Fruit fly (Drosophila melanogaster) whole organism, embryonic: ENCODE measurements around the gene Pgd.
A peak's percentile ranks its signal among the peaks of the same experiment; 100 is the strongest.

Experiments
- Atf6 ChIP-seq: fragments of 200-800 bp; sonication (Bioruptor generic); IDR thresholded peaks from 2 replicates; pipeline ENCODE4 v1.3.6; 2022; ENCODE audit warnings: missing biosample characterization, missing genetic modification characterization
- Bgb ChIP-seq: fragments of 200-800 bp; sonication (Bioruptor generic); IDR thresholded peaks from 2 replicates; pipeline ENCODE4 v1.3.6; 2022; ENCODE audit warnings: missing biosample characterization, missing genetic modification characterization; ENCODE audit not compliant: partially characterized antibody
- CG10654 ChIP-seq: fragments of 200-800 bp; sonication (Bioruptor generic); optimal IDR thresholded peaks from 2 replicates; lab custom pipeline; 2016; ENCODE audit warnings: missing biosample characterization, missing genetic modification characterization
- CG11560 ChIP-seq: fragments of 200-800 bp; sonication (Bioruptor generic); IDR thresholded peaks from 3 replicates; pipeline ENCODE4 v1.3.6; 2022; ENCODE audit warnings: missing biosample characterization, missing genetic modification characterization
- CG12942 ChIP-seq: fragments of 200-800 bp; sonication (Bioruptor generic); optimal IDR thresholded peaks from 3 replicates; lab custom pipeline; 2016; ENCODE audit warnings: missing biosample characterization, missing genetic modification characterization
- CG2116 ChIP-seq: fragments of 200-800 bp; sonication (Bioruptor generic); optimal IDR thresholded peaks from 3 replicates; lab custom pipeline; 2018; ENCODE audit warnings: missing biosample characterization, mild to moderate bottlenecking, missing genetic modification characterization
- CG2199 ChIP-seq: fragments of 200-800 bp; sonication (Bioruptor generic); IDR thresholded peaks from 3 replicates; pipeline ENCODE4 v1.3.6; 2022; ENCODE audit warnings: missing biosample characterization, missing genetic modification characterization
- CG4328 ChIP-seq: fragments of 200-800 bp; sonication (Bioruptor generic); optimal IDR thresholded peaks from 3 replicates; lab custom pipeline; 2017; ENCODE audit warnings: missing biosample characterization, missing genetic modification reagents, missing genetic modification characterization
- CG5953 ChIP-seq: fragments of 200-800 bp; sonication (Bioruptor generic); IDR thresholded peaks from 2 replicates; pipeline ENCODE4 v1.3.6; 2022; ENCODE audit warnings: missing biosample characterization, missing genetic modification characterization
- CG7786 ChIP-seq: fragments of 200-800 bp; sonication (Bioruptor generic); optimal IDR thresholded peaks from 2 replicates; lab custom pipeline; 2016; ENCODE audit warnings: missing biosample characterization, missing genetic modification characterization
- CG7928 ChIP-seq: fragments of 200-800 bp; sonication (Bioruptor generic); optimal IDR thresholded peaks from 2 replicates; lab custom pipeline; 2017; ENCODE audit warnings: missing biosample characterization, mild to moderate bottlenecking, missing genetic modification characterization
- CG7963 ChIP-seq: fragments of 200-800 bp; sonication (Bioruptor generic); IDR thresholded peaks from 3 replicates; pipeline ENCODE4 v1.3.6; 2022; ENCODE audit warnings: missing biosample characterization, missing genetic modification characterization; ENCODE audit not compliant: partially characterized antibody
- CG9876 ChIP-seq: fragments of 200-800 bp; sonication (Bioruptor generic); optimal IDR thresholded peaks from 2 replicates; lab custom pipeline; 2016; ENCODE audit warnings: missing biosample characterization, missing genetic modification characterization
- CoRest ChIP-seq: fragments of 200-800 bp; sonication (Bioruptor generic); optimal IDR thresholded peaks from 3 replicates; lab custom pipeline; 2018; ENCODE audit warnings: missing biosample characterization, mild to moderate bottlenecking, missing genetic modification characterization, moderate library complexity
- Dip3 ChIP-seq: fragments of 200-800 bp; sonication (Bioruptor generic); optimal IDR thresholded peaks from 3 replicates; lab custom pipeline; 2016; ENCODE audit warnings: missing biosample characterization, missing genetic modification characterization
- Drgx ChIP-seq: fragments of 200-800 bp; sonication (Bioruptor generic); IDR thresholded peaks from 2 replicates; pipeline ENCODE4 v1.3.6; 2022; ENCODE audit warnings: missing biosample characterization, missing genetic modification characterization
- GATAe ChIP-seq: fragments of 200-800 bp; sonication (Bioruptor generic); conservative IDR thresholded peaks from 2 replicates; pipeline ENCODE4 v1.3.6; 2022; ENCODE audit warnings: missing biosample characterization, missing genetic modification characterization
- HHEX ChIP-seq: fragments of 200-800 bp; sonication (Bioruptor generic); optimal IDR thresholded peaks from 3 replicates; lab custom pipeline; 2017; ENCODE audit warnings: missing biosample characterization, mild to moderate bottlenecking, missing genetic modification characterization, missing genetic modification reagents
- Hr3 ChIP-seq: fragments of 200-800 bp; sonication (Bioruptor generic); optimal IDR thresholded peaks from 3 replicates; lab custom pipeline; 2016; ENCODE audit warnings: missing biosample characterization, missing genetic modification characterization
- NC2β ChIP-seq: fragments of 200-800 bp; sonication (Bioruptor generic); optimal IDR thresholded peaks from 2 replicates; lab custom pipeline; 2016; ENCODE audit warnings: missing biosample characterization, missing genetic modification characterization
- Nf-YB ChIP-seq: fragments of 200-800 bp; sonication (Bioruptor generic); optimal IDR thresholded peaks from 3 replicates; lab custom pipeline; 2019; ENCODE audit warnings: missing biosample characterization, mild to moderate bottlenecking, missing genetic modification characterization, moderate library complexity
- Nf-YC ChIP-seq: fragments of 200-800 bp; optimal IDR thresholded peaks from 3 replicates; lab custom pipeline; 2019; ENCODE audit warnings: missing biosample characterization, mild to moderate bottlenecking, missing genetic modification characterization, moderate library complexity
- Spps ChIP-seq: fragments of 200-800 bp; sonication (Bioruptor generic); optimal IDR thresholded peaks from 2 replicates; lab custom pipeline; 2018; ENCODE audit warnings: missing biosample characterization, mild to moderate bottlenecking, missing genetic modification characterization
- Taf1 ChIP-seq: fragments of 200-800 bp; sonication (Bioruptor generic); IDR thresholded peaks from 2 replicates; pipeline ENCODE4 v1.3.6; 2022; ENCODE audit warnings: missing biosample characterization, missing genetic modification characterization
- Usf ChIP-seq: fragments of 200-800 bp; sonication (Bioruptor generic); optimal IDR thresholded peaks from 2 replicates; lab custom pipeline; 2017; ENCODE audit warnings: missing genotype, missing biosample characterization, missing genetic modification characterization
- al ChIP-seq: fragments of 200-800 bp; sonication (Bioruptor generic); IDR thresholded peaks from 2 replicates; pipeline ENCODE4 v1.3.6; 2022; ENCODE audit warnings: missing biosample characterization, missing genetic modification characterization
- ara ChIP-seq: fragments of 200-800 bp; sonication (Bioruptor generic); IDR thresholded peaks from 2 replicates; pipeline ENCODE4 v1.3.6; 2022; ENCODE audit warnings: missing biosample characterization, missing genetic modification characterization
- ase ChIP-seq: fragments of 200-800 bp; sonication (Bioruptor generic); IDR thresholded peaks from 3 replicates; pipeline ENCODE4 v1.3.6; 2022; ENCODE audit warnings: missing biosample characterization, missing genetic modification characterization
- bigmax ChIP-seq: fragments of 200-800 bp; sonication (Bioruptor generic); optimal IDR thresholded peaks from 2 replicates; lab custom pipeline; 2018; ENCODE audit warnings: missing biosample characterization, mild to moderate bottlenecking, missing genetic modification characterization
- cg ChIP-seq: fragments of 200-800 bp; sonication (Bioruptor generic); optimal IDR thresholded peaks from 3 replicates; lab custom pipeline; 2019; ENCODE audit warnings: missing biosample characterization, mild to moderate bottlenecking, missing genetic modification characterization, moderate library complexity
- corto ChIP-seq: fragments of 200-800 bp; sonication (Bioruptor generic); optimal IDR thresholded peaks from 2 replicates; lab custom pipeline; 2016; ENCODE audit warnings: missing biosample characterization, mild to moderate bottlenecking, missing genetic modification characterization, moderate library complexity
- emc ChIP-seq: fragments of 200-800 bp; sonication (Bioruptor generic); optimal IDR thresholded peaks from 2 replicates; lab custom pipeline; 2016; ENCODE audit warnings: missing biosample characterization, missing genetic modification characterization
- eve ChIP-seq, 2 experiments: fragments of >200 bp; optimal IDR thresholded peaks; 2 replicates each; lab custom pipeline; 2017; ENCODE audit warnings: missing biosample characterization in 2 of 2, missing genetic modification characterization in 2 of 2
- gce ChIP-seq: fragments of 200-800 bp; sonication (Bioruptor generic); IDR thresholded peaks from 3 replicates; pipeline ENCODE4 v1.3.6; 2022; ENCODE audit warnings: missing biosample characterization, missing genetic modification characterization
- grau ChIP-seq: fragments of 200-800 bp; optimal IDR thresholded peaks from 3 replicates; lab custom pipeline; 2019; ENCODE audit warnings: missing biosample characterization, mild to moderate bottlenecking, missing genetic modification characterization, moderate library complexity
- gt ChIP-seq: fragments of 200-800 bp; sonication (Bioruptor generic); IDR thresholded peaks from 2 replicates; pipeline ENCODE4 v1.3.6; 2022; ENCODE audit warnings: missing biosample characterization, missing genetic modification characterization
- her ChIP-seq: fragments of 200-800 bp; sonication (Bioruptor generic); optimal IDR thresholded peaks from 2 replicates; lab custom pipeline; 2016; ENCODE audit warnings: missing biosample characterization, missing genetic modification characterization
- lab ChIP-seq: fragments of 200-800 bp; sonication (Bioruptor generic); optimal IDR thresholded peaks from 3 replicates; lab custom pipeline; 2017; ENCODE audit warnings: missing biosample characterization, missing genetic modification characterization, mild to moderate bottlenecking, moderate library complexity, missing genetic modification reagents
- maf-S ChIP-seq: fragments of 200-800 bp; sonication (Bioruptor generic); optimal IDR thresholded peaks from 2 replicates; lab custom pipeline; 2016; ENCODE audit warnings: missing biosample characterization, missing genetic modification characterization
- mld ChIP-seq: fragments of 200-800 bp; sonication (Bioruptor generic); IDR thresholded peaks from 3 replicates; pipeline ENCODE4 v1.3.6; 2022; ENCODE audit warnings: missing biosample characterization, missing genetic modification characterization; ENCODE audit not compliant: partially characterized antibody
- nmo ChIP-seq: fragments of 200-800 bp; sonication (Bioruptor generic); optimal IDR thresholded peaks from 2 replicates; lab custom pipeline; 2018; ENCODE audit warnings: missing biosample characterization, mild to moderate bottlenecking, missing genetic modification characterization, moderate library complexity
- odd ChIP-seq: fragments of 200-800 bp; sonication (Bioruptor generic); optimal IDR thresholded peaks from 2 replicates; lab custom pipeline; 2017; ENCODE audit warnings: missing biosample characterization, mild to moderate bottlenecking, missing genetic modification characterization
- p53 ChIP-seq: fragments of 200-800 bp; sonication (Bioruptor generic); optimal IDR thresholded peaks from 2 replicates; lab custom pipeline; 2016; ENCODE audit warnings: missing biosample characterization, missing genetic modification characterization
- pfk ChIP-seq: fragments of 200-800 bp; sonication (Bioruptor generic); optimal IDR thresholded peaks from 2 replicates; lab custom pipeline; 2018; ENCODE audit warnings: missing biosample characterization, mild to moderate bottlenecking, missing genetic modification characterization, moderate library complexity
- salm ChIP-seq: fragments of 200-800 bp; sonication (Bioruptor generic); optimal IDR thresholded peaks from 2 replicates; lab custom pipeline; 2018; ENCODE audit warnings: missing biosample characterization, mild to moderate bottlenecking, missing genetic modification characterization
- sens-2 ChIP-seq: fragments of 200-800 bp; sonication (Bioruptor generic); IDR thresholded peaks from 2 replicates; pipeline ENCODE4 v1.3.6; 2022; ENCODE audit warnings: missing biosample characterization, missing genetic modification characterization
- sqz ChIP-seq: fragments of 200-800 bp; sonication (Bioruptor generic); optimal IDR thresholded peaks from 3 replicates; lab custom pipeline; 2018; ENCODE audit warnings: missing biosample characterization, mild to moderate bottlenecking, missing genetic modification characterization
- tll ChIP-seq, 2 experiments: fragments of 200-800 bp in 1 of 2; fragments of >200 bp in 1 of 2; sonication (Bioruptor generic) in 1 of 2; optimal IDR thresholded peaks; 2 replicates each; lab custom pipeline; 2017 to 2019; ENCODE audit warnings: missing biosample characterization in 2 of 2, missing genetic modification characterization in 2 of 2, mild to moderate bottlenecking in 1 of 2, moderate library complexity in 1 of 2
- trem ChIP-seq: fragments of 200-800 bp; optimal IDR thresholded peaks from 3 replicates; lab custom pipeline; 2019; ENCODE audit warnings: missing biosample characterization, mild to moderate bottlenecking, missing genetic modification characterization, moderate library complexity
- unpg ChIP-seq: fragments of 200-800 bp; sonication (Bioruptor generic); optimal IDR thresholded peaks from 3 replicates; lab custom pipeline; 2018; ENCODE audit warnings: missing biosample characterization, mild to moderate bottlenecking, missing genetic modification characterization, moderate library complexity
- wdn ChIP-seq: fragments of 200-800 bp; sonication (Bioruptor generic); IDR thresholded peaks from 2 replicates; pipeline ENCODE4 v1.3.6; 2022; ENCODE audit warnings: missing biosample characterization, missing genetic modification characterization
- zfh1 ChIP-seq: fragments of 200-800 bp; sonication (Bioruptor generic); IDR thresholded peaks from 3 replicates; pipeline ENCODE4 v1.3.6; 2022; ENCODE audit warnings: missing biosample characterization, missing genetic modification characterization

Pgd gene

dm6 chrX:2166129-2166528 is 21.2 kb downstream of the Pgd start (continued):
- TF ChIP-seq nmo (GFP tag; lab: Kevin White, UChicago) (peak; percentile 6), CG7786 (GFP tag; lab: Kevin White, UChicago) (no peak), zfh1 (peak; percentile 56; the same call in 2 of the 3 replicates), GATAe (no peak), gce (GFP tag; lab: Robert Waterston, UW) (no peak), pfk (no peak), Atf6 (GFP tag; lab: Robert Waterston, UW) (no peak), maf-S (no peak), wdn (GFP tag; lab: Robert Waterston, UW) (no peak), Nf-YC (tag; lab: Kevin White, UChicago) (no peak), tll (GFP tag; optimal IDR thresholded peaks at IDR 0.05; lab: Kevin White, UChicago) (no peak), grau (tag; lab: Kevin White, UChicago) (peak; percentile 19), cg (GFP tag; lab: Kevin White, UChicago) (no peak), bigmax (GFP tag; lab: Kevin White, UChicago) (no peak), CG10654 (GFP tag; lab: Kevin White, UChicago) (no peak), corto (no peak), sens-2 (GFP tag; lab: Robert Waterston, UW) (no peak), her (GFP tag; lab: Kevin White, UChicago) (no peak), lab (GFP tag; lab: Kevin White, UChicago) (peak; percentile 28), CoRest (tag; lab: Kevin White, UChicago) (peak; percentile 3), eve (GFP tag; optimal IDR thresholded peaks at IDR 0.05; lab: Kevin White, UChicago) (no peak), odd (GFP tag; lab: Kevin White, UChicago) (no peak), gt (GFP tag; lab: Robert Waterston, UW) (no peak), CG11560 (tag; lab: Robert Waterston, UW) (no peak), p53 (GFP tag; lab: Kevin White, UChicago) (no peak), CG2116 (GFP tag; lab: Kevin White, UChicago) (no peak), CG12942 (GFP tag; lab: Kevin White, UChicago) (peak; percentile 9), NC2β (GFP tag; lab: Kevin White, UChicago) (peak; percentile 35), Dip3 (GFP tag; lab: Kevin White, UChicago) (no peak), CG7963 (GFP tag; lab: Robert Waterston, UW) (no peak), emc (GFP tag; lab: Kevin White, UChicago) (no peak), ase (GFP tag; lab: Robert Waterston, UW) (peak; percentile 55; the same call in 1 of the 3 replicates), Usf (GFP tag; lab: Kevin White, UChicago) (no peak), mld (GFP tag; lab: Robert Waterston, UW) (no peak), Bgb (GFP tag; lab: Robert Waterston, UW) (no peak), Drgx (GFP tag; lab: Robert Waterston, UW) (peak; percentile 81), sqz (GFP tag; lab: Kevin White, UChicago) (no peak), CG7928 (GFP tag; lab: Kevin White, UChicago) (no peak), unpg (GFP tag; lab: Kevin White, UChicago) (peak; percentile 40), ara (GFP tag; lab: Robert Waterston, UW) (no peak), salm (no peak), HHEX (no peak), CG5953 (GFP tag; lab: Robert Waterston, UW) (peak; percentile 78), al (GFP tag; lab: Robert Waterston, UW) (no peak), trem (no peak), Taf1 (no peak), Hr3 (GFP tag; lab: Kevin White, UChicago) (peak; percentile 42), CG4328 (GFP tag; lab: Kevin White, UChicago) (no peak), CG9876 (GFP tag; lab: Kevin White, UChicago) (no peak), Spps (tag; lab: Kevin White, UChicago) (no peak), Nf-YB (no peak), CG2199 (GFP tag; lab: Robert Waterston, UW) (no peak)
